Fruit fly (Drosophila melanogaster) whole organism, embryonic: Measurements from ENCODE around the gene CG1971.

Source experiments
- Abd-B ChIP-seq: fragments of 200-800 bp; sonication (Bioruptor generic); optimal IDR thresholded peaks from 2 replicates; lab custom pipeline; 2018; ENCODE audit warnings: missing biosample characterization, mild to moderate bottlenecking, missing genetic modification characterization, moderate library complexity
- Ada2b ChIP-seq: fragments of 200-800 bp; sonication (Bioruptor generic); IDR thresholded peaks from 2 replicates; pipeline ENCODE4 v1.3.6; 2022; ENCODE audit warnings: missing biosample characterization, missing genetic modification characterization
- CG10267 ChIP-seq: fragments of 200-800 bp; sonication (Bioruptor generic); optimal IDR thresholded peaks from 2 replicates; lab custom pipeline; 2018; ENCODE audit warnings: missing biosample characterization, mild to moderate bottlenecking, missing genetic modification characterization, moderate library complexity
- CG12942 ChIP-seq: fragments of 200-800 bp; sonication (Bioruptor generic); optimal IDR thresholded peaks from 3 replicates; lab custom pipeline; 2016; ENCODE audit warnings: missing biosample characterization, missing genetic modification characterization
- CG13424 ChIP-seq: fragments of 200-800 bp; sonication (Bioruptor generic); optimal IDR thresholded peaks from 2 replicates; lab custom pipeline; 2019; ENCODE audit warnings: missing biosample characterization, mild to moderate bottlenecking, missing genetic modification characterization, moderate library complexity
- CG16779 ChIP-seq: fragments of 200-800 bp; sonication (Bioruptor generic); IDR thresholded peaks from 2 replicates; pipeline ENCODE4 v1.3.6; 2022; ENCODE audit warnings: missing biosample characterization, missing genetic modification characterization
- CG18599 ChIP-seq: fragments of 200-800 bp; sonication (Bioruptor generic); optimal IDR thresholded peaks from 3 replicates; lab custom pipeline; 2017; ENCODE audit warnings: missing biosample characterization, missing genetic modification characterization, mild to moderate bottlenecking, moderate library complexity, missing genetic modification reagents
- CG3726 ChIP-seq: fragments of 200-800 bp; sonication (Bioruptor generic); IDR thresholded peaks from 3 replicates; pipeline ENCODE4, ENCODE4 v1.3.6; 2022; ENCODE audit warnings: missing biosample characterization, missing genetic modification characterization
- CG42726 ChIP-seq: fragments of 200-800 bp; sonication (Bioruptor generic); IDR thresholded peaks from 2 replicates; pipeline ENCODE4 v1.3.6; 2022; ENCODE audit warnings: missing biosample characterization, missing genetic modification characterization; ENCODE audit not compliant: partially characterized antibody
- CG4282 ChIP-seq: fragments of 200-800 bp; sonication (Bioruptor generic); optimal IDR thresholded peaks from 2 replicates; lab custom pipeline; 2016; ENCODE audit warnings: missing biosample characterization, missing genetic modification characterization
- CG43689 ChIP-seq: fragments of 200-800 bp; sonication (Bioruptor generic); IDR thresholded peaks from 2 replicates; pipeline ENCODE4 v1.3.6; 2022; ENCODE audit warnings: missing biosample characterization, missing genetic modification characterization
- CG4424 ChIP-seq: fragments of 200-800 bp; sonication (Bioruptor generic); optimal IDR thresholded peaks from 3 replicates; lab custom pipeline; 2016; ENCODE audit warnings: missing biosample characterization, missing genetic modification characterization
- CG5953 ChIP-seq: fragments of 200-800 bp; sonication (Bioruptor generic); IDR thresholded peaks from 2 replicates; pipeline ENCODE4 v1.3.6; 2022; ENCODE audit warnings: missing biosample characterization, missing genetic modification characterization
- CG7357 ChIP-seq: fragments of 200-800 bp; sonication (Bioruptor generic); IDR thresholded peaks from 3 replicates; pipeline ENCODE4 v1.3.6; 2022; ENCODE audit warnings: missing biosample characterization, missing genetic modification characterization
- CG7839 ChIP-seq: fragments of 200-800 bp; sonication (Bioruptor generic); optimal IDR thresholded peaks from 3 replicates; lab custom pipeline; 2018; ENCODE audit warnings: missing biosample characterization, mild to moderate bottlenecking, missing genetic modification characterization, moderate library complexity
- CG8290 ChIP-seq, 3 experiments: fragments of 200-800 bp; sonication (Bioruptor generic); optimal IDR thresholded peaks; 2 replicates each; lab custom pipeline; 2016 to 2019; ENCODE audit warnings: missing biosample characterization in 3 of 3, missing genetic modification characterization in 3 of 3, mild to moderate bottlenecking in 2 of 3, moderate library complexity in 1 of 3
- CG8359 ChIP-seq: fragments of 200-800 bp; sonication (Bioruptor generic); optimal IDR thresholded peaks from 2 replicates; lab custom pipeline; 2017; ENCODE audit warnings: missing biosample characterization, mild to moderate bottlenecking, missing genetic modification characterization, borderline replicate concordance
- CG8924 ChIP-seq: fragments of 200-800 bp; optimal IDR thresholded peaks from 3 replicates; lab custom pipeline; 2019; ENCODE audit warnings: missing biosample characterization, mild to moderate bottlenecking, missing genetic modification characterization, moderate library complexity
- H15 ChIP-seq: fragments of 200-800 bp; sonication (Bioruptor generic); IDR thresholded peaks from 3 replicates; pipeline ENCODE4 v1.3.6; 2022; ENCODE audit warnings: missing biosample characterization, missing genetic modification characterization
- Hmr ChIP-seq: fragments of 200-800 bp; sonication (Bioruptor generic); optimal IDR thresholded peaks from 3 replicates; lab custom pipeline; 2017; ENCODE audit warnings: mild to moderate bottlenecking, missing biosample characterization, missing genetic modification reagents, missing genetic modification characterization
- Lpt ChIP-seq: fragments of >200 bp; optimal IDR thresholded peaks from 2 replicates; lab custom pipeline; 2018; ENCODE audit warnings: missing biosample characterization, missing genetic modification characterization
- Med ChIP-seq: fragments of 200-800 bp; sonication (Bioruptor generic); peaks from one replicate; lab custom pipeline; 2016; ENCODE audit warnings: missing biosample characterization, missing genetic modification characterization, mild to moderate bottlenecking, inconsistent platforms, moderate library complexity
- Pdp1 ChIP-seq, 2 experiments: fragments of 200-800 bp; sonication (Bioruptor generic); optimal IDR thresholded peaks; 3 replicates each; lab custom pipeline; 2016; ENCODE audit warnings: missing biosample characterization in 2 of 2, missing genetic modification characterization in 2 of 2, mild to moderate bottlenecking in 1 of 2, moderate library complexity in 1 of 2
- Rx ChIP-seq: fragments of 200-800 bp; sonication (Bioruptor generic); IDR thresholded peaks from 2 replicates; pipeline ENCODE4 v1.3.6; 2022; ENCODE audit warnings: missing biosample characterization, missing genetic modification characterization
- Sin3A ChIP-seq: fragments of >200 bp; optimal IDR thresholded peaks from 2 replicates; lab custom pipeline; 2018
- Sox100B ChIP-seq: fragments of 200-800 bp; sonication (Bioruptor generic); optimal IDR thresholded peaks from 3 replicates; lab custom pipeline; 2018; ENCODE audit warnings: missing biosample characterization, mild to moderate bottlenecking, missing genetic modification characterization
- Taf1 ChIP-seq: fragments of 200-800 bp; sonication (Bioruptor generic); IDR thresholded peaks from 2 replicates; pipeline ENCODE4 v1.3.6; 2022; ENCODE audit warnings: missing biosample characterization, missing genetic modification characterization
- Usf ChIP-seq: fragments of 200-800 bp; sonication (Bioruptor generic); optimal IDR thresholded peaks from 2 replicates; lab custom pipeline; 2017; ENCODE audit warnings: missing genotype, missing biosample characterization, missing genetic modification characterization
- Xrp1 ChIP-seq: fragments of 200-800 bp; sonication (Bioruptor generic); IDR thresholded peaks from 2 replicates; pipeline ENCODE4 v1.3.6; 2022; ENCODE audit warnings: missing biosample characterization, missing genetic modification characterization
- YL-1 ChIP-seq: fragments of 200-800 bp; sonication (Bioruptor generic); optimal IDR thresholded peaks from 3 replicates; lab custom pipeline; 2017; ENCODE audit warnings: missing biosample characterization, mild to moderate bottlenecking, missing genetic modification characterization
- ap ChIP-seq: fragments of 200-800 bp; sonication (Bioruptor generic); IDR thresholded peaks from 2 replicates; pipeline ENCODE4 v1.3.6; 2022; ENCODE audit warnings: missing biosample characterization, missing genetic modification characterization
- ase ChIP-seq: fragments of 200-800 bp; sonication (Bioruptor generic); IDR thresholded peaks from 3 replicates; pipeline ENCODE4 v1.3.6; 2022; ENCODE audit warnings: missing biosample characterization, missing genetic modification characterization
- ato ChIP-seq: fragments of 200-800 bp; sonication (Bioruptor generic); IDR thresholded peaks from 2 replicates; pipeline ENCODE4 v1.3.6; 2022; ENCODE audit warnings: missing biosample characterization, missing genetic modification characterization; ENCODE audit not compliant: partially characterized antibody
- bcd ChIP-seq: fragments of 200-800 bp; sonication (Bioruptor generic); optimal IDR thresholded peaks from 2 replicates; lab custom pipeline; 2017; ENCODE audit warnings: missing biosample characterization, mild to moderate bottlenecking, missing genetic modification characterization
- bigmax ChIP-seq: fragments of 200-800 bp; sonication (Bioruptor generic); optimal IDR thresholded peaks from 2 replicates; lab custom pipeline; 2018; ENCODE audit warnings: missing biosample characterization, mild to moderate bottlenecking, missing genetic modification characterization
- chn ChIP-seq: fragments of 200-800 bp; sonication (Bioruptor generic); optimal IDR thresholded peaks from 2 replicates; lab custom pipeline; 2016; ENCODE audit warnings: missing biosample characterization, missing genetic modification characterization
- ci ChIP-seq: fragments of 200-800 bp; sonication (Bioruptor generic); IDR thresholded peaks from 3 replicates; pipeline ENCODE4 v1.3.6; 2022; ENCODE audit warnings: missing biosample characterization, missing genetic modification characterization
- eyg ChIP-seq: fragments of 200-800 bp; sonication (Bioruptor generic); optimal IDR thresholded peaks from 3 replicates; lab custom pipeline; 2016; ENCODE audit warnings: missing biosample characterization, missing genetic modification characterization
- inv ChIP-seq: fragments of 200-800 bp; sonication (Bioruptor generic); IDR thresholded peaks from 2 replicates; pipeline ENCODE4 v1.3.6; 2022; ENCODE audit warnings: missing biosample characterization, missing genetic modification characterization; ENCODE audit not compliant: partially characterized antibody
- jigr1 ChIP-seq: fragments of 200-800 bp; sonication (Bioruptor generic); IDR thresholded peaks from 3 replicates; pipeline ENCODE4 v1.3.6; 2022; ENCODE audit warnings: missing biosample characterization, missing genetic modification characterization
- mld ChIP-seq: fragments of 200-800 bp; sonication (Bioruptor generic); IDR thresholded peaks from 3 replicates; pipeline ENCODE4 v1.3.6; 2022; ENCODE audit warnings: missing biosample characterization, missing genetic modification characterization; ENCODE audit not compliant: partially characterized antibody
- nerfin-2 ChIP-seq: fragments of 200-800 bp; sonication (Bioruptor generic); IDR thresholded peaks from 2 replicates; pipeline ENCODE4 v1.3.6; 2022; ENCODE audit warnings: missing biosample characterization, missing genetic modification characterization; ENCODE audit not compliant: partially characterized antibody
- nmo ChIP-seq: fragments of 200-800 bp; sonication (Bioruptor generic); optimal IDR thresholded peaks from 2 replicates; lab custom pipeline; 2018; ENCODE audit warnings: missing biosample characterization, mild to moderate bottlenecking, missing genetic modification characterization, moderate library complexity
- pfk ChIP-seq: fragments of 200-800 bp; sonication (Bioruptor generic); optimal IDR thresholded peaks from 2 replicates; lab custom pipeline; 2018; ENCODE audit warnings: missing biosample characterization, mild to moderate bottlenecking, missing genetic modification characterization, moderate library complexity
- pho ChIP-seq: fragments of 200-800 bp; sonication (Bioruptor generic); optimal IDR thresholded peaks from 2 replicates; lab custom pipeline; 2016; ENCODE audit warnings: missing biosample characterization, missing genetic modification characterization
- scrt ChIP-seq: fragments of 200-800 bp; sonication (Bioruptor generic); optimal IDR thresholded peaks from 2 replicates; lab custom pipeline; 2018; ENCODE audit warnings: missing biosample characterization, mild to moderate bottlenecking, missing genetic modification characterization, moderate library complexity
- slou ChIP-seq: fragments of 200-800 bp; sonication (Bioruptor generic); optimal IDR thresholded peaks from 3 replicates; lab custom pipeline; 2016; ENCODE audit warnings: missing biosample characterization, missing genetic modification characterization
- trh ChIP-seq: fragments of 200-800 bp; sonication (Bioruptor generic); optimal IDR thresholded peaks from 2 replicates; lab custom pipeline; 2016; ENCODE audit warnings: missing biosample characterization, missing genetic modification characterization
- unpg ChIP-seq: fragments of 200-800 bp; sonication (Bioruptor generic); optimal IDR thresholded peaks from 3 replicates; lab custom pipeline; 2018; ENCODE audit warnings: missing biosample characterization, mild to moderate bottlenecking, missing genetic modification characterization, moderate library complexity
- usp ChIP-seq: fragments of >200 bp; optimal IDR thresholded peaks from 2 replicates; lab custom pipeline; 2017; ENCODE audit warnings: missing biosample characterization, missing genetic modification characterization
- yki ChIP-seq: fragments of >200 bp; optimal IDR thresholded peaks from 3 replicates; lab custom pipeline; 2018

The CG1971 gene

DNA sequence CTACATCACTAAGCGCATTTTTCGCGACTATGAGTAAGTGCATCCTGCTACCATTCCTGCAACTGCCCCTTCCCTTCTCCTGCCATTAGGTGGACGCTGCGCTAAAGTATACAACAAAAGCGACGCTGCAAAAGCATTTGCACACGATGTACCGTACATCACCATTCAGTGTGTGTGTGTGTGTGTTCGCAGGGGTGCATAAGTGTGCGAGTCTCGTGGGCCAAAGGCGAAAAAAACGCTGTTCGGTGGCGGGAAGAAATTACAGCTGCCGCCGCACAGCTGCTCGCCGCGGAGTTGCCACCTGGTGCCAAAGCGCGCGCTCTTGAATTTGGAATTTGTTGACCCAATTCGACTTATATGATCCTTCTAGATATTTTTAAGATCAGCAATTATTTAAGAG is 10.8 kb upstream of the CG1971 start (continued):
- TF ChIP-seq Sin3A (lab: Kevin White, UChicago): no peak
- no peak for TF ChIP-seq Rx (GFP tag; lab: Robert Waterston, UW)
- TF ChIP-seq Abd-B (GFP tag; lab: Kevin White, UChicago): no peak
- no peak for TF ChIP-seq pfk
- no peak for TF ChIP-seq Lpt (GFP tag; lab: Kevin White, UChicago)
- no peak for TF ChIP-seq Usf
- TF ChIP-seq chn (GFP tag; lab: Kevin White, UChicago): no peak
- no peak for TF ChIP-seq inv (GFP tag; lab: Robert Waterston, UW)
- peak; percentile 89 for TF ChIP-seq Med
- TF ChIP-seq ap (GFP tag; lab: Robert Waterston, UW): no peak
- 0 out of 3 replicates have a peak, but pooled peaks have one; percentile 42 for TF ChIP-seq ase (GFP tag; lab: Robert Waterston, UW)
- TF ChIP-seq eyg (GFP tag; lab: Kevin White, UChicago): no peak
- no peak for TF ChIP-seq usp (GFP tag; lab: Kevin White, UChicago)
- TF ChIP-seq CG5953: no peak
- TF ChIP-seq ci (GFP tag; lab: Robert Waterston, UW): peak; percentile 56; the same call in 1 of the 3 replicates
- TF ChIP-seq CG4282: no peak
- no peak for TF ChIP-seq CG7357 (GFP tag; lab: Robert Waterston, UW)
- peak; percentile 48; the same call in 1 of the 3 replicates for TF ChIP-seq mld (GFP tag; lab: Robert Waterston, UW)
- TF ChIP-seq CG16779: no peak
- no peak for TF ChIP-seq bigmax (GFP tag; lab: Kevin White, UChicago)
- no peak for TF ChIP-seq Hmr (GFP tag; lab: Kevin White, UChicago)
- no peak for TF ChIP-seq trh
- no peak for TF ChIP-seq Pdp1 (GFP tag; optimal IDR thresholded peaks at IDR 0.05; lab: Kevin White, UChicago)
- no peak for TF ChIP-seq CG4424 (GFP tag; lab: Kevin White, UChicago)
- TF ChIP-seq CG10267: no peak
- TF ChIP-seq CG42726 (GFP tag; lab: Robert Waterston, UW): no peak
- TF ChIP-seq CG3726: no peak
- no peak for TF ChIP-seq CG18599
- TF ChIP-seq CG8290 (GFP tag; optimal IDR thresholded peaks at IDR 0.05; lab: Kevin White, UChicago): no peak
- no peak for TF ChIP-seq CG8290 (tag; optimal IDR thresholded peaks at IDR 0.05; lab: Kevin White, UChicago)
- TF ChIP-seq bcd (GFP tag; lab: Kevin White, UChicago): no peak
- TF ChIP-seq pho (GFP tag; lab: Kevin White, UChicago): no peak
- TF ChIP-seq Taf1 (GFP tag; lab: Robert Waterston, UW): no peak
- TF ChIP-seq yki: no peak
- TF ChIP-seq CG8359 (GFP tag; lab: Kevin White, UChicago): no peak
- TF ChIP-seq CG12942 (GFP tag; lab: Kevin White, UChicago): no peak
- no peak for TF ChIP-seq CG7839 (tag; lab: Kevin White, UChicago)
- TF ChIP-seq scrt (GFP tag; lab: Kevin White, UChicago): no peak
- no peak for TF ChIP-seq slou (GFP tag; lab: Kevin White, UChicago)
- TF ChIP-seq unpg (GFP tag; lab: Kevin White, UChicago): no peak
- no peak for TF ChIP-seq nmo
- TF ChIP-seq ato: peak; percentile 22; the same call in 1 of the 2 replicates
- no peak for TF ChIP-seq jigr1 (GFP tag; lab: Robert Waterston, UW)
- no peak for TF ChIP-seq Xrp1 (GFP tag; lab: Robert Waterston, UW)
- no peak for TF ChIP-seq CG13424 (tag; lab: Kevin White, UChicago)
- no peak for TF ChIP-seq Ada2b (GFP tag; lab: Robert Waterston, UW)
- no peak for TF ChIP-seq H15
- peak; percentile 6 for TF ChIP-seq CG8924 (tag; lab: Kevin White, UChicago)
- TF ChIP-seq Sox100B (GFP tag; lab: Kevin White, UChicago): no peak
- peak; percentile 41 for TF ChIP-seq YL-1 (GFP tag; lab: Kevin White, UChicago)
- TF ChIP-seq CG43689 (GFP tag; lab: Robert Waterston, UW): no peak
- TF ChIP-seq nerfin-2 (GFP tag; lab: Robert Waterston, UW): no peak
